Fruit fly (Drosophila melanogaster): ENCODE data around the gene atms.

The atms gene

dm6 chr3R:4748888-4749717 lies 732 bp upstream of the atms start, which contains the start of gene tacc (continued):
- TF ChIP-seq CG9797 (GFP tag; optimal IDR thresholded peaks at IDR 0.05) (peak; percentile 78), emc (GFP tag; optimal IDR thresholded peaks at IDR 0.05) (no peak), CG10267 (tag; optimal IDR thresholded peaks at IDR 0.05) (peak; percentile 47), amos (GFP tag; IDR thresholded peaks at IDR 0.05; ENCODE audit: partially characterized antibody) (peak; percentile 41), gfzf (GFP tag; optimal IDR thresholded peaks at IDR 0.05) (peak; percentile 80), cad (GFP tag; optimal IDR thresholded peaks at IDR 0.05) (no peak), CG10321 (GFP tag; IDR thresholded peaks at IDR 0.05) (no peak), run (tag; optimal IDR thresholded peaks at IDR 0.05) (no peak), grau (tag; optimal IDR thresholded peaks at IDR 0.05) (no peak)

- TF ChIP-seq tio (GFP tag; optimal IDR thresholded peaks at IDR 0.05) (peak; percentile 6), Pdp1 (GFP tag; optimal IDR thresholded peaks at IDR 0.05) (peak in 1 of 2 experiments; percentile 9), Hr39 (optimal IDR thresholded peaks at IDR 0.05) (no peak)
These were observed 11.5 kb downstream of the atms start for dm6 chr3R:4761372-4761771.

dm6 chr3R:4768711-4769239 lies 18.9 kb downstream of the atms start:
- no peak for TF ChIP-seq hb (GFP tag; IDR thresholded peaks at IDR 0.05; ENCODE audit: partially characterized antibody)
- no peak for TF ChIP-seq tgo (GFP tag; IDR thresholded peaks at IDR 0.05)
- peak; percentile 88 for TF ChIP-seq scrt (GFP tag; optimal IDR thresholded peaks at IDR 0.05)
- peak; percentile 49 for TF ChIP-seq Fer1 (GFP tag; optimal IDR thresholded peaks at IDR 0.05)
- TF ChIP-seq CG4707 (GFP tag; optimal IDR thresholded peaks at IDR 0.05): no peak
- TF ChIP-seq pzg (GFP tag; optimal IDR thresholded peaks at IDR 0.05): peak; percentile 15
- TF ChIP-seq slbo (GFP tag; IDR thresholded peaks at IDR 0.05): peak; percentile 27; the same call in 1 of the 2 replicates
- peak; percentile 0 for TF ChIP-seq CG18599 (GFP tag; optimal IDR thresholded peaks at IDR 0.05)
- TF ChIP-seq bcd (GFP tag; optimal IDR thresholded peaks at IDR 0.05): no peak
- peak in 1 of 2 experiments; percentile 28 for TF ChIP-seq crp (GFP tag; optimal IDR thresholded peaks at IDR 0.05)
- TF ChIP-seq CG4360 (GFP tag; IDR thresholded peaks at IDR 0.05): no peak
- no peak for TF ChIP-seq unc-4 (GFP tag; IDR thresholded peaks at IDR 0.05; ENCODE audit: partially characterized antibody)
- TF ChIP-seq E2f1 (GFP tag; IDR thresholded peaks at IDR 0.05): no peak
- TF ChIP-seq seq (GFP tag; IDR thresholded peaks at IDR 0.05): no peak
- TF ChIP-seq MTF-1 (GFP tag; optimal IDR thresholded peaks at IDR 0.05; ENCODE audit: borderline replicate concordance): no peak
- no peak for TF ChIP-seq CG7928 (GFP tag; optimal IDR thresholded peaks at IDR 0.05)
- TF ChIP-seq BtbVII (GFP tag; optimal IDR thresholded peaks at IDR 0.05): no peak
- no peak for TF ChIP-seq CG11696 (GFP tag; IDR thresholded peaks at IDR 0.05)
- no peak for TF ChIP-seq YL-1 (GFP tag; optimal IDR thresholded peaks at IDR 0.05)
- TF ChIP-seq CG43689 (GFP tag; IDR thresholded peaks at IDR 0.05): no peak
- no peak for TF ChIP-seq pan (optimal IDR thresholded peaks at IDR 0.05)
- TF ChIP-seq pan (GFP tag; optimal IDR thresholded peaks at IDR 0.05 in 1 of 2, IDR thresholded peaks at IDR 0.05 in 1 of 2): no peak
- TF ChIP-seq Ravus (GFP tag; IDR thresholded peaks at IDR 0.05): no peak
- 0 out of 3 replicates have a peak, but pooled peaks have one; percentile 46 for TF ChIP-seq CG11456 (GFP tag; IDR thresholded peaks at IDR 0.05)
- TF ChIP-seq ATbp (GFP tag; optimal IDR thresholded peaks at IDR 0.05): no peak
- TF ChIP-seq CG10959 (GFP tag; IDR thresholded peaks at IDR 0.05): 0 out of 2 replicates have a peak, but pooled peaks have one; percentile 12
- TF ChIP-seq slou (GFP tag; optimal IDR thresholded peaks at IDR 0.05): no peak
- no peak for TF ChIP-seq ci (GFP tag; IDR thresholded peaks at IDR 0.05)
- TF ChIP-seq CG17328 (GFP tag; IDR thresholded peaks at IDR 0.05): no peak
- no peak for TF ChIP-seq cato (GFP tag; optimal IDR thresholded peaks at IDR 0.05; ENCODE audit: borderline replicate concordance)
- peak; percentile 94 for TF ChIP-seq CG6254 (GFP tag; optimal IDR thresholded peaks at IDR 0.05)
- no peak for TF ChIP-seq yki (optimal IDR thresholded peaks at IDR 0.05)
- TF ChIP-seq D19A (tag; optimal IDR thresholded peaks at IDR 0.05): no peak
- no peak for TF ChIP-seq CG13287 (GFP tag; IDR thresholded peaks at IDR 0.05; ENCODE audit: partially characterized antibody)
